Fruit fly (Drosophila melanogaster): ENCODE data around the gene CG42699.

DNA sequence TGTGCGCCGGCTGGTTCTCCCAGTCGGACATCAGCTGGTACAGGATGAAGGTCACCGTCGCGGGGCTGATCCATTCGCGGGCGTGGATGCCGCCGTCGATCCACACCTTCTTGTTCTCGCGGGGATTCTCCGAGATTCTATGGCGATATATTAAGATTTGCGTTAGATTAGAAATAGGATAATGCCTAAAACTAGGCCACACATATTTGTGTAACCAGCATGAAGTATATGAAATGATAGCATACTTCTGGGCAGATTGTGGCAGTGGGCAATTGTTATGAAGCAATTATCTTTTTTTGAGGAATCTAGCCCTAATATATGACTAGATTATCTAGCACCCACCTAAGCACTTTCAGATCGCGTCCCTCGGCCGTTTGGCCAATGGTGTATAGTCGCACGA is 2.4 kb downstream of the CG42699 start:
- TF ChIP-seq Sox102F (GFP tag; optimal IDR thresholded peaks at IDR 0.05) (no peak), Ets21C (GFP tag; optimal IDR thresholded peaks at IDR 0.05) (no peak), CG8632 (GFP tag; optimal IDR thresholded peaks at IDR 0.05) (no peak), CG8119 (GFP tag; IDR thresholded peaks at IDR 0.05) (no peak), ss (GFP tag; optimal IDR thresholded peaks at IDR 0.05) (no peak), Lpt (GFP tag; optimal IDR thresholded peaks at IDR 0.05) (no peak), dac (GFP tag; optimal IDR thresholded peaks at IDR 0.05) (no peak), Hr4 (GFP tag; optimal IDR thresholded peaks at IDR 0.05) (no peak), acj6 (GFP tag; optimal IDR thresholded peaks at IDR 0.05) (no peak), fkh (GFP tag; optimal IDR thresholded peaks at IDR 0.05) (no peak)
